Worm (Caenorhabditis elegans): ENCODE measurements around the gene R10E4.3.

The R10E4.3 gene

ce11 chrIII:4294153-4294862 lies 7.0 kb upstream of the R10E4.3 start, which contains the start of the genes nth-1 and R10E4.7:
Gene nth-1, minus strand, starts transcription at chrIII:4294253.
Gene R10E4.7, plus strand, starts transcription at chrIII:4294812.
- TF ChIP-seq ama-1 (optimal IDR thresholded peaks at IDR 0.05) (no peak), ceh-36 (tag; optimal IDR thresholded peaks at IDR 0.05) (no peak), hnd-1 (tag; optimal IDR thresholded peaks at IDR 0.05) (no peak), scrt-1 (GFP tag; IDR thresholded peaks at IDR 0.05) (no peak), B0310.2 (tag; optimal IDR thresholded peaks at IDR 0.05) (no peak), hmg-4 (GFP tag; optimal IDR thresholded peaks at IDR 0.05) (no peak), hmbx-1 (tag; optimal IDR thresholded peaks at IDR 0.05) (no peak), tbx-37 (GFP tag; conservative IDR thresholded peaks at IDR 0.05) (no peak), aly-1 (tag; optimal IDR thresholded peaks at IDR 0.05) (no peak), tra-4 (tag; optimal IDR thresholded peaks at IDR 0.05) (no peak), pes-1 (GFP tag; IDR thresholded peaks at IDR 0.05) (no peak), F13C5.2 (tag; optimal IDR thresholded peaks at IDR 0.05) (no peak), flt-1 (GFP tag; IDR thresholded peaks at IDR 0.05) (no peak), tbx-11 (GFP tag; IDR thresholded peaks at IDR 0.05) (no peak)

ce11 chrIII:4293108-4293507 lies 5.8 kb upstream of the R10E4.3 start, which contains the start of gene R10E4.6:
Gene R10E4.6, plus strand, starts transcription at chrIII:4293408.
- no peak for TF ChIP-seq aly-1 (tag; optimal IDR thresholded peaks at IDR 0.05)
- TF ChIP-seq B0310.2 (tag; optimal IDR thresholded peaks at IDR 0.05), result no peak
- TF ChIP-seq hmg-4 (GFP tag; optimal IDR thresholded peaks at IDR 0.05), result no peak
- no peak for TF ChIP-seq pes-1 (GFP tag; IDR thresholded peaks at IDR 0.05)
- TF ChIP-seq tbx-11 (GFP tag; IDR thresholded peaks at IDR 0.05), result no peak
- TF ChIP-seq hnd-1 (tag; optimal IDR thresholded peaks at IDR 0.05), result no peak
- no peak for TF ChIP-seq hmbx-1 (tag; optimal IDR thresholded peaks at IDR 0.05)
- no peak for TF ChIP-seq flt-1 (GFP tag; IDR thresholded peaks at IDR 0.05)
- no peak for TF ChIP-seq ceh-13 (GFP tag; optimal IDR thresholded peaks at IDR 0.05)
- TF ChIP-seq ama-1 (optimal IDR thresholded peaks at IDR 0.05), result no peak
- TF ChIP-seq tra-4 (tag; optimal IDR thresholded peaks at IDR 0.05), result no peak
- TF ChIP-seq tbx-37 (GFP tag; conservative IDR thresholded peaks at IDR 0.05), result no peak
- no peak for TF ChIP-seq sea-1 (GFP tag; conservative IDR thresholded peaks at IDR 0.05)
- TF ChIP-seq ets-7 (tag; optimal IDR thresholded peaks at IDR 0.05), result no peak
- no peak for TF ChIP-seq F13C5.2 (tag; optimal IDR thresholded peaks at IDR 0.05)

- TF ChIP-seq hnd-1 (tag; optimal IDR thresholded peaks at IDR 0.05), result no peak
- TF ChIP-seq tra-4 (tag; optimal IDR thresholded peaks at IDR 0.05), result no peak
- TF ChIP-seq hmg-4 (GFP tag; optimal IDR thresholded peaks at IDR 0.05), result no peak
- no peak for TF ChIP-seq ceh-13 (GFP tag; optimal IDR thresholded peaks at IDR 0.05)
- no peak for TF ChIP-seq pes-1 (GFP tag; IDR thresholded peaks at IDR 0.05)
- no peak for TF ChIP-seq hmbx-1 (tag; optimal IDR thresholded peaks at IDR 0.05)
- no peak for TF ChIP-seq tbx-37 (GFP tag; conservative IDR thresholded peaks at IDR 0.05)
- TF ChIP-seq tbx-11 (GFP tag; IDR thresholded peaks at IDR 0.05), result no peak
- no peak for TF ChIP-seq aly-1 (tag; optimal IDR thresholded peaks at IDR 0.05)
- no peak for TF ChIP-seq sea-1 (GFP tag; conservative IDR thresholded peaks at IDR 0.05)
- no peak for TF ChIP-seq F13C5.2 (tag; optimal IDR thresholded peaks at IDR 0.05)
- TF ChIP-seq ama-1 (optimal IDR thresholded peaks at IDR 0.05), result no peak
- no peak for TF ChIP-seq flt-1 (GFP tag; IDR thresholded peaks at IDR 0.05)
- TF ChIP-seq ceh-36 (tag; optimal IDR thresholded peaks at IDR 0.05), result no peak
- TF ChIP-seq B0310.2 (tag; optimal IDR thresholded peaks at IDR 0.05), result no peak
- TF ChIP-seq scrt-1 (GFP tag; IDR thresholded peaks at IDR 0.05), result no peak
- no peak for TF ChIP-seq ets-7 (tag; optimal IDR thresholded peaks at IDR 0.05)
Measured at ce11 chrIII:4291216-4291691, 4.0 kb upstream of the R10E4.3 start, which contains the start of gene mcm-5. Gene mcm-5, minus strand, starts transcription at chrIII:4291266.

- TF ChIP-seq ets-7 (tag; optimal IDR thresholded peaks at IDR 0.05) (no peak), tra-4 (tag; optimal IDR thresholded peaks at IDR 0.05) (no peak), F13C5.2 (tag; optimal IDR thresholded peaks at IDR 0.05) (no peak), ama-1 (optimal IDR thresholded peaks at IDR 0.05) (no peak), hnd-1 (tag; optimal IDR thresholded peaks at IDR 0.05) (no peak), hmg-4 (GFP tag; optimal IDR thresholded peaks at IDR 0.05) (no peak), B0310.2 (tag; optimal IDR thresholded peaks at IDR 0.05) (no peak), ceh-36 (tag; optimal IDR thresholded peaks at IDR 0.05) (no peak), tbx-11 (GFP tag; IDR thresholded peaks at IDR 0.05) (no peak), aly-1 (tag; optimal IDR thresholded peaks at IDR 0.05) (no peak), ceh-13 (GFP tag; optimal IDR thresholded peaks at IDR 0.05) (no peak), sea-1 (GFP tag; conservative IDR thresholded peaks at IDR 0.05) (no peak), flt-1 (GFP tag; IDR thresholded peaks at IDR 0.05) (no peak), hmbx-1 (tag; optimal IDR thresholded peaks at IDR 0.05) (no peak), pes-1 (GFP tag; IDR thresholded peaks at IDR 0.05) (no peak), tbx-37 (GFP tag; conservative IDR thresholded peaks at IDR 0.05) (no peak), scrt-1 (GFP tag; IDR thresholded peaks at IDR 0.05) (no peak)
Measured at ce11 chrIII:4289952-4290351, 2.7 kb upstream of the R10E4.3 start.

ce11 chrIII:4284732-4285165 lies 2.5 kb downstream of the R10E4.3 start:
- no peak for TF ChIP-seq F13C5.2 (tag; optimal IDR thresholded peaks at IDR 0.05)
- TF ChIP-seq scrt-1 (GFP tag; IDR thresholded peaks at IDR 0.05), result no peak
- TF ChIP-seq tbx-37 (GFP tag; conservative IDR thresholded peaks at IDR 0.05), result no peak
- TF ChIP-seq tbx-11 (GFP tag; IDR thresholded peaks at IDR 0.05), result no peak

- no peak for TF ChIP-seq scrt-1 (GFP tag; IDR thresholded peaks at IDR 0.05)
- TF ChIP-seq tbx-37 (GFP tag; conservative IDR thresholded peaks at IDR 0.05), result no peak
- TF ChIP-seq aly-1 (tag; optimal IDR thresholded peaks at IDR 0.05), result no peak
- TF ChIP-seq F13C5.2 (tag; optimal IDR thresholded peaks at IDR 0.05), result no peak
- TF ChIP-seq tbx-11 (GFP tag; IDR thresholded peaks at IDR 0.05), result no peak
Measured at ce11 chrIII:4283175-4283574, 4.1 kb downstream of the R10E4.3 start.

ce11 chrIII:4281955-4282618 lies 5.2 kb downstream of the R10E4.3 start:
- TF ChIP-seq tra-4 (tag; optimal IDR thresholded peaks at IDR 0.05) (no peak), ets-7 (tag; optimal IDR thresholded peaks at IDR 0.05) (peak; percentile 47), aly-1 (tag; optimal IDR thresholded peaks at IDR 0.05) (peak; percentile 59), ceh-13 (GFP tag; optimal IDR thresholded peaks at IDR 0.05) (peak; percentile 18), flt-1 (GFP tag; IDR thresholded peaks at IDR 0.05) (0 out of 2 replicates have a peak, but pooled peaks have one; percentile 27), hnd-1 (tag; optimal IDR thresholded peaks at IDR 0.05) (no peak), hmg-4 (GFP tag; optimal IDR thresholded peaks at IDR 0.05) (peak; percentile 89), sea-1 (GFP tag; conservative IDR thresholded peaks at IDR 0.05) (peak; percentile 32; the same call in 1 of the 2 replicates), ama-1 (optimal IDR thresholded peaks at IDR 0.05) (no peak), pes-1 (GFP tag; IDR thresholded peaks at IDR 0.05) (no peak; the same call in 1 of the 2 replicates), F13C5.2 (tag; optimal IDR thresholded peaks at IDR 0.05) (peak; percentile 80), hmbx-1 (tag; optimal IDR thresholded peaks at IDR 0.05) (no peak)

Data from whole organism, early embryonic.